Worm (Caenorhabditis elegans) whole organism, L3 larva: ENCODE measurements around the gene R186.3.

ENCODE experiments used
- jun-1 ChIP-seq: fragments of 150-350 bp; optimal IDR thresholded peaks from 2 replicates; lab custom pipeline; 2014; ENCODE audit warnings: missing biosample characterization, missing genetic modification reagents, missing genetic modification characterization
- mdl-1 ChIP-seq: fragments of 150-350 bp; optimal IDR thresholded peaks from 2 replicates; lab custom pipeline; 2014; ENCODE audit warnings: missing biosample characterization, missing genetic modification characterization
- pha-4 ChIP-seq: fragments of 150-350 bp; optimal IDR thresholded peaks from 2 replicates; lab custom pipeline; 2014; ENCODE audit warnings: missing biosample characterization, missing genetic modification reagents, missing genetic modification characterization
- snpc-4 ChIP-seq: fragments of 150-350 bp; optimal IDR thresholded peaks from 2 replicates; lab custom pipeline; 2014; ENCODE audit warnings: missing biosample characterization, missing genetic modification characterization

DNA sequence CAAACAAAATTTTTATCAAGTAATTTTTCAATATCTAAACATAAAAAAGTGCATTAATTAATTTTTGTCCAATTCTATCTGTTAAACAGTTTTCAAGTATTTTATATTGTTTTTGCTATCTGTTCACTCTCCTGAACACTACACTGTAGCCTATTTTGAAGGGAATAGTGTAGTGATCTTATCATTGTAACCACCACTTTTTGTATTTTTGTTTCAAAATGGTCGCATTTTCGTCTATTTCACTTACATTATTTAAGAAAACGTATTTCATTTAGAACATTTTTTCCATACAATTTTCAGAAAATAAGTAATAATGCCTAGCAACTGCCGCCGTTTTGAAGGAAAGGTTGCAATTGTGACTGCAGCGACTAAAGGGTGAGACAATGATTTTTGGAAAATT lies 44.7 kb downstream of the R186.3 start, which contains the start of gene dhrs-4:
- TF ChIP-seq snpc-4 (tag; lab: Kevin White, UChicago) (no peak), mdl-1 (tag; lab: Kevin White, UChicago) (no peak), jun-1 (no peak), pha-4 (no peak)
